Worm (Caenorhabditis elegans) whole organism, mixed stage, embryonic: Measurements from ENCODE around the gene nduc-2.

Experiments used
- elt-1 ChIP-seq: sonication (generic microtip); optimal IDR thresholded peaks from 2 replicates; lab custom pipeline; 2017; ENCODE audit warnings: missing genetic modification characterization, mild to moderate bottlenecking, missing compliant biosample characterization, antibody characterized with exemption, moderate library complexity, borderline replicate concordance; ENCODE audit not compliant: insufficient read depth
- elt-3 ChIP-seq: fragments of 150-350 bp; optimal IDR thresholded peaks from 2 replicates; lab custom pipeline; 2014; ENCODE audit warnings: missing biosample characterization, missing genetic modification characterization
- nhr-12 ChIP-seq: fragments of 150-350 bp; optimal IDR thresholded peaks from 2 replicates; lab custom pipeline; 2014; ENCODE audit warnings: missing biosample characterization, missing genetic modification characterization
- nhr-2 ChIP-seq: fragments of 150-350 bp; optimal IDR thresholded peaks from 2 replicates; lab custom pipeline; 2014; ENCODE audit warnings: missing biosample characterization, missing genetic modification characterization
- unc-39 ChIP-seq: fragments of 150-350 bp; optimal IDR thresholded peaks from 2 replicates; lab custom pipeline; 2014; ENCODE audit warnings: missing biosample characterization, missing genetic modification characterization
- ztf-11 ChIP-seq: fragments of 150-350 bp; optimal IDR thresholded peaks from 2 replicates; lab custom pipeline; 2014; ENCODE audit warnings: missing biosample characterization, missing genetic modification characterization

DNA sequence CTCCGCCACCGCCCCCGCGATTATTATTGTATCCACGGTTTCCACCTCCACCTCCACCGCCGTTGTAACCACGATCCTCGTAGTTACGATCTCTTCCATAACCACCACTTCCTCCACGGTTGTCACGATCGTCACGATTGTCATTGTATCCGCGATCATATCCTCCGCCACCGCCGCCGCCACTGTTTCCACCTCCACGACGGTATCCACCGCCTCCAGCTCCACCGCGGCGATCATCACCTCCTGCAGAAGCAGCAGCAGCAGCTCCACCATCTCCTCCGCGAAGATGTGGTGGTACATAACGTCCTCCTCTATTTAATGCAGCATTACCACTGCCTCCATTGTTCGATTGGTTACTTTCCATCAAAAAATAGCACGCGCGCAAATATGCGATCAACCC, 8.0 kb upstream of the nduc-2 start, which contains the start of gene laf-1:
- TF ChIP-seq ztf-11 (tag; lab: Kevin White, UChicago): no peak
- no peak for TF ChIP-seq nhr-12 (tag; lab: Kevin White, UChicago)
- no peak for TF ChIP-seq elt-3 (tag; lab: Kevin White, UChicago)
- no peak for TF ChIP-seq unc-39 (tag; lab: Kevin White, UChicago)
- no peak for TF ChIP-seq nhr-2
- TF ChIP-seq elt-1 (tag; lab: Kevin White, UChicago): no peak
